Worm (Caenorhabditis elegans) whole organism, late embryonic: ENCODE results near the gene scb-1.
A peak's percentile ranks its signal among the peaks of the same experiment; 100 is the strongest.

Experiments
- K02D7.2 ChIP-seq: sonication (generic microtip); optimal IDR thresholded peaks from 2 replicates; lab custom pipeline; 2017; ENCODE audit warnings: mild to moderate bottlenecking, missing genetic modification characterization, missing compliant biosample characterization
- Y22D7AL.16 ChIP-seq: sonication (generic microtip); optimal IDR thresholded peaks from 2 replicates; lab custom pipeline; 2016; ENCODE audit warnings: missing genetic modification characterization, missing compliant biosample characterization
- ahr-1 ChIP-seq: sonication (generic microtip); optimal IDR thresholded peaks from 2 replicates; lab custom pipeline; 2016; ENCODE audit warnings: missing genetic modification characterization, missing compliant biosample characterization
- ama-1 ChIP-seq: fragments of 150-350 bp; optimal IDR thresholded peaks from 2 replicates; lab custom pipeline; 2014
- ceh-14 ChIP-seq: sonication (generic microtip); optimal IDR thresholded peaks from 2 replicates; lab custom pipeline; 2016; ENCODE audit warnings: missing genotype, missing genetic modification characterization, missing compliant biosample characterization
- ceh-2 ChIP-seq: sonication (generic microtip); optimal IDR thresholded peaks from 2 replicates; lab custom pipeline; 2016; ENCODE audit warnings: missing genotype, missing genetic modification characterization, missing compliant biosample characterization
- ceh-22 ChIP-seq: sonication (generic microtip); optimal IDR thresholded peaks from 2 replicates; lab custom pipeline; 2017; ENCODE audit warnings: missing biosample characterization, missing genetic modification characterization
- ceh-24 ChIP-seq: sonication (generic microtip); optimal IDR thresholded peaks from 2 replicates; lab custom pipeline; 2016; ENCODE audit warnings: mild to moderate bottlenecking, missing genetic modification characterization, missing compliant biosample characterization
- ceh-31 ChIP-seq: sonication (generic microtip); optimal IDR thresholded peaks from 2 replicates; lab custom pipeline; 2016; ENCODE audit warnings: missing genetic modification characterization, missing compliant biosample characterization
- ceh-34 ChIP-seq: sonication (generic microtip); optimal IDR thresholded peaks from 2 replicates; lab custom pipeline; 2016; ENCODE audit warnings: mild to moderate bottlenecking, missing genetic modification characterization, missing compliant biosample characterization
- ceh-6 ChIP-seq: fragments of 200-800 bp; sonication (Bioruptor generic); optimal IDR thresholded peaks from 2 replicates; lab custom pipeline; 2018; ENCODE audit warnings: mild to moderate bottlenecking, missing genetic modification characterization, missing compliant biosample characterization
- che-1 ChIP-seq: sonication (generic microtip); optimal IDR thresholded peaks from 2 replicates; lab custom pipeline; 2016; ENCODE audit warnings: mild to moderate bottlenecking, missing genetic modification characterization, missing compliant biosample characterization
- elt-2 ChIP-seq: sonication (generic microtip); optimal IDR thresholded peaks from 2 replicates; lab custom pipeline; 2016; ENCODE audit warnings: missing genetic modification reagents, missing genetic modification characterization, missing compliant biosample characterization
- elt-4 ChIP-seq: sonication (generic microtip); optimal IDR thresholded peaks from 2 replicates; lab custom pipeline; 2016; ENCODE audit warnings: missing genetic modification characterization, missing compliant biosample characterization
- ets-4 ChIP-seq: sonication (generic microtip); optimal IDR thresholded peaks from 2 replicates; lab custom pipeline; 2016; ENCODE audit warnings: missing genetic modification characterization, missing compliant biosample characterization
- eyg-1 ChIP-seq: sonication (generic microtip); optimal IDR thresholded peaks from 2 replicates; lab custom pipeline; 2016; ENCODE audit warnings: missing genotype, missing genetic modification characterization, missing compliant biosample characterization
- fax-1 ChIP-seq: sonication (generic microtip); optimal IDR thresholded peaks from 2 replicates; lab custom pipeline; 2016; ENCODE audit warnings: missing genotype, missing genetic modification characterization, missing compliant biosample characterization
- fkh-10 ChIP-seq: fragments of 150-350 bp; optimal IDR thresholded peaks from 2 replicates; lab custom pipeline; 2014; ENCODE audit warnings: missing biosample characterization, missing genetic modification reagents, missing genetic modification characterization
- fkh-6 ChIP-seq: sonication (generic microtip); optimal IDR thresholded peaks from 2 replicates; lab custom pipeline; 2016; ENCODE audit warnings: missing genetic modification characterization, missing compliant biosample characterization
- hlh-15 ChIP-seq: sonication (generic microtip); optimal IDR thresholded peaks from 2 replicates; lab custom pipeline; 2016; ENCODE audit warnings: missing genetic modification characterization, missing compliant biosample characterization
- hlh-30 ChIP-seq: sonication (generic microtip); optimal IDR thresholded peaks from 2 replicates; lab custom pipeline; 2017; ENCODE audit warnings: antibody characterized with exemption, missing genetic modification characterization, missing compliant biosample characterization; ENCODE audit not compliant: insufficient read depth
- lin-11 ChIP-seq: fragments of 200-800 bp; sonication (Bioruptor generic); optimal IDR thresholded peaks from 2 replicates; lab custom pipeline; 2018; ENCODE audit warnings: mild to moderate bottlenecking, missing genetic modification characterization, missing compliant biosample characterization
- nhr-11 ChIP-seq: fragments of 150-350 bp; optimal IDR thresholded peaks from 2 replicates; lab custom pipeline; 2014; ENCODE audit warnings: missing biosample characterization, missing genetic modification characterization
- nhr-232 ChIP-seq: sonication (generic microtip); optimal IDR thresholded peaks from 2 replicates; lab custom pipeline; 2016; ENCODE audit warnings: missing genetic modification characterization, missing compliant biosample characterization
- npax-4 ChIP-seq: sonication (generic microtip); optimal IDR thresholded peaks from 2 replicates; lab custom pipeline; 2016; ENCODE audit warnings: missing genetic modification characterization, missing compliant biosample characterization
- odd-2 ChIP-seq: sonication (generic microtip); optimal IDR thresholded peaks from 2 replicates; lab custom pipeline; 2017; ENCODE audit warnings: antibody characterized with exemption, mild to moderate bottlenecking, missing genetic modification characterization, missing compliant biosample characterization
- pax-1 ChIP-seq: fragments of 150-350 bp; optimal IDR thresholded peaks from 2 replicates; lab custom pipeline; 2014; ENCODE audit warnings: missing biosample characterization, missing genetic modification characterization
- pha-2 ChIP-seq: sonication (generic microtip); optimal IDR thresholded peaks from 2 replicates; lab custom pipeline; 2017; ENCODE audit warnings: mild to moderate bottlenecking, missing genetic modification characterization, missing compliant biosample characterization
- pha-4 ChIP-seq: fragments of 150-350 bp; optimal IDR thresholded peaks from 2 replicates; lab custom pipeline; 2018; ENCODE audit warnings: missing biosample characterization, missing genetic modification reagents, missing genetic modification characterization
- pqm-1 ChIP-seq: sonication (generic microtip); optimal IDR thresholded peaks from 2 replicates; lab custom pipeline; 2016; ENCODE audit warnings: missing genetic modification characterization, missing compliant biosample characterization
- pros-1 ChIP-seq: fragments of 150-350 bp; optimal IDR thresholded peaks from 2 replicates; lab custom pipeline; 2014; ENCODE audit warnings: missing biosample characterization, missing genetic modification reagents, missing genetic modification characterization
- ref-2 ChIP-seq: sonication (generic microtip); optimal IDR thresholded peaks from 2 replicates; lab custom pipeline; 2016; ENCODE audit warnings: missing genetic modification characterization, missing compliant biosample characterization
- rnt-1 ChIP-seq: sonication (generic microtip); optimal IDR thresholded peaks from 2 replicates; lab custom pipeline; 2016; ENCODE audit warnings: missing genetic modification characterization, missing compliant biosample characterization
- sdc-2 ChIP-seq: sonication (generic microtip); optimal IDR thresholded peaks from 2 replicates; lab custom pipeline; 2016; ENCODE audit warnings: missing genotype, missing genetic modification characterization, missing compliant biosample characterization
- sox-2 ChIP-seq: fragments of 200-800 bp; sonication (Bioruptor generic); IDR thresholded peaks from 2 replicates; pipeline ENCODE4 v1.3.6; 2022; ENCODE audit warnings: missing genetic modification reagents, missing genetic modification characterization, missing compliant biosample characterization
- sox-4 ChIP-seq: sonication (generic microtip); optimal IDR thresholded peaks from 2 replicates; lab custom pipeline; 2017; ENCODE audit warnings: mild to moderate bottlenecking, missing genetic modification characterization, inconsistent platforms, missing compliant biosample characterization
- syd-9 ChIP-seq: sonication (generic microtip); optimal IDR thresholded peaks from 2 replicates; lab custom pipeline; 2016; ENCODE audit warnings: mild to moderate bottlenecking, missing genetic modification characterization, moderate library complexity, missing compliant biosample characterization
- ttx-3 ChIP-seq: sonication (generic microtip); optimal IDR thresholded peaks from 2 replicates; lab custom pipeline; 2016; ENCODE audit warnings: missing genetic modification reagents, missing genetic modification characterization, missing compliant biosample characterization
- unc-42 ChIP-seq: sonication (generic microtip); optimal IDR thresholded peaks from 2 replicates; lab custom pipeline; 2016; ENCODE audit warnings: missing genotype, missing genetic modification characterization, missing compliant biosample characterization
- zip-5 ChIP-seq: sonication (generic microtip); optimal IDR thresholded peaks from 2 replicates; lab custom pipeline; 2016; ENCODE audit warnings: missing genetic modification characterization, missing compliant biosample characterization

scb-1 gene

ce11 chrV:11122466-11122865 lies 3.0 kb upstream of the scb-1 start, which contains the start of gene mboa-2:
Gene mboa-2, minus strand, starts transcription at chrV:11122493.
- TF ChIP-seq npax-4 (tag; lab: Kevin White, UChicago) (no peak), hlh-15 (no peak), ceh-6 (GFP tag; lab: Kevin White, UChicago) (no peak), Y22D7AL.16 (tag; lab: Kevin White, UChicago) (no peak), ceh-14 (tag; lab: Kevin White, UChicago) (no peak), nhr-232 (no peak), ref-2 (tag; lab: Kevin White, UChicago) (no peak), zip-5 (tag; lab: Kevin White, UChicago) (no peak), ceh-24 (tag; lab: Kevin White, UChicago) (no peak), ceh-34 (tag; lab: Kevin White, UChicago) (no peak), pha-4 (tag; lab: Kevin White, UChicago) (no peak), elt-2 (tag; lab: Kevin White, UChicago) (no peak), ahr-1 (no peak), ama-1 (lab: Kevin White, UChicago) (no peak), ceh-22 (tag; lab: Kevin White, UChicago) (no peak), rnt-1 (tag; lab: Kevin White, UChicago) (no peak), eyg-1 (tag; lab: Kevin White, UChicago) (no peak), ttx-3 (tag; lab: Kevin White, UChicago) (no peak), hlh-30 (tag; lab: Kevin White, UChicago) (no peak), pqm-1 (tag; lab: Kevin White, UChicago) (no peak)
- TF ChIP-seq, all 69 proteins: peak for 0

ce11 chrV:11121247-11121646 lies 1.7 kb upstream of the scb-1 start:
- TF ChIP-seq fkh-10 (GFP tag; lab: Kevin White, UChicago), result no peak
- TF ChIP-seq elt-4, result no peak
- peak; percentile 81 for TF ChIP-seq hlh-30 (tag; lab: Kevin White, UChicago)
- TF ChIP-seq fax-1 (tag; lab: Kevin White, UChicago), result no peak
- no peak for TF ChIP-seq hlh-15
- TF ChIP-seq ref-2 (tag; lab: Kevin White, UChicago), result no peak
- peak; percentile 77 for TF ChIP-seq unc-42 (tag; lab: Kevin White, UChicago)
- TF ChIP-seq syd-9 (tag; lab: Kevin White, UChicago), result no peak

- TF ChIP-seq ceh-34 (tag; lab: Kevin White, UChicago), result no peak
- TF ChIP-seq sox-2 (GFP tag; lab: Robert Waterston, UW), result no peak
- no peak for TF ChIP-seq K02D7.2 (tag; lab: Kevin White, UChicago)
- TF ChIP-seq odd-2, result no peak
- TF ChIP-seq nhr-11 (tag; lab: Kevin White, UChicago), result no peak
- TF ChIP-seq fkh-6, result no peak
- no peak for TF ChIP-seq sdc-2 (tag; lab: Kevin White, UChicago)
- no peak for TF ChIP-seq che-1 (tag; lab: Kevin White, UChicago)
- no peak for TF ChIP-seq ceh-2 (tag; lab: Kevin White, UChicago)
- TF ChIP-seq sox-4, result no peak
- TF ChIP-seq pha-2 (tag; lab: Kevin White, UChicago), result no peak
- no peak for TF ChIP-seq lin-11 (tag; lab: Kevin White, UChicago)
- no peak for TF ChIP-seq pros-1 (tag; lab: Kevin White, UChicago)
- no peak for TF ChIP-seq ceh-31
- TF ChIP-seq ets-4 (tag; lab: Kevin White, UChicago), result no peak
- TF ChIP-seq pax-1, result no peak
- TF ChIP-seq hlh-30 (tag; lab: Kevin White, UChicago), result no peak
- TF ChIP-seq fax-1 (tag; lab: Kevin White, UChicago), result no peak
- TF ChIP-seq, all 69 proteins: peak for 0
Measured at ce11 chrV:11118179-11118725, 1.3 kb downstream of the scb-1 start.
